Fruit fly (Drosophila melanogaster): Measurements from ENCODE around the gene CG9921.

DNA sequence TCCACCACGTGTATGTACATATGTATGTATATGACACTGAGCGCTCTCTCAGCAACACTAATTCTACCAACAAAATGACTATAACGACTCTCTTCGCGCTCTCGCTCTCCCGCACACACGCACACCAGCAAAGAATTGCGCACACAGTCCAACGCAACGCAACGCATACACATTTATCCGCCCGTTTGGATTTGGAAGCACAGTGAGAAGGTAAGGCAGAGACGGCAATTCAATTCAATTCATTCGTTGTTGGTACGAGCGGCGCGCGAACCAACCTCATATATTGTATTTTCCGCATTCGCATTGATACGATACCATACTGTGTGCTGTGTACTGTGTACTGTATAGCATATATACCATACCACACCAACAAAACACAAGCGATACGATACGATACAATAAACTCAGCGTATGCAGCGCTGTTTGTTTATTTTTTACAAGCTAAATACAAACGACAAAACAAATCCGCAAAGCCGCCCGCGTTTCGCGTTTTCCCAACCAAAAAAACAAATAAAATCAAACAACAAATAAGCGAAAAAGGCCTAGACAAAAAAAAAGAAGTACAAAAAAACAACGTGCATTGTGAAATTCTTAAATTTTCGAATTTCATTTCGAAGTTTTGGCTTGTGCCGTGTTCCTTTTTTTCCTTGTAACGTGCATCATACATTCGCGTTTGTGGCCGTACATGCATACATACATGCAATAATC lies at the start of gene CG9921, which contains the start of gene Dsp1:
- TF ChIP-seq HLHmδ (GFP tag; optimal IDR thresholded peaks at IDR 0.05), result peak; percentile 90
- TF ChIP-seq knrl (GFP tag; IDR thresholded peaks at IDR 0.05; ENCODE audit: partially characterized antibody), result no peak
